Fruit fly (Drosophila melanogaster) whole organism, embryonic: ENCODE results near the gene Zwilch.

Experiments used
- ATbp ChIP-seq: fragments of 200-800 bp; sonication (Bioruptor generic); optimal IDR thresholded peaks from 2 replicates; lab custom pipeline; 2017; ENCODE audit warnings: missing biosample characterization, mild to moderate bottlenecking, missing genetic modification characterization, missing genetic modification reagents
- Atf3 ChIP-seq: fragments of 200-800 bp; sonication (Bioruptor generic); optimal IDR thresholded peaks from 3 replicates; lab custom pipeline; 2016; ENCODE audit warnings: missing biosample characterization, missing genetic modification characterization
- CG10147 ChIP-seq: fragments of 200-800 bp; sonication (Bioruptor generic); optimal IDR thresholded peaks from 2 replicates; lab custom pipeline; 2019; ENCODE audit warnings: missing biosample characterization, mild to moderate bottlenecking, missing genetic modification characterization, moderate library complexity
- CG12769 ChIP-seq: fragments of 200-800 bp; sonication (Bioruptor generic); optimal IDR thresholded peaks from 2 replicates; lab custom pipeline; 2019; ENCODE audit warnings: missing biosample characterization, mild to moderate bottlenecking, missing genetic modification characterization, moderate library complexity
- CG13296 ChIP-seq: fragments of 200-800 bp; sonication (Bioruptor generic); optimal IDR thresholded peaks from 3 replicates; lab custom pipeline; 2018; ENCODE audit warnings: missing biosample characterization, mild to moderate bottlenecking, missing genetic modification characterization
- CG14710 ChIP-seq: fragments of 200-800 bp; sonication (Bioruptor generic); optimal IDR thresholded peaks from 3 replicates; lab custom pipeline; 2019; ENCODE audit warnings: missing biosample characterization, mild to moderate bottlenecking, missing genetic modification characterization, moderate library complexity
- CG15073 ChIP-seq: fragments of 200-800 bp; sonication (Bioruptor generic); optimal IDR thresholded peaks from 2 replicates; lab custom pipeline; 2016; ENCODE audit warnings: missing biosample characterization, missing genetic modification characterization
- CG15601 ChIP-seq: fragments of 200-800 bp; sonication (Bioruptor generic); optimal IDR thresholded peaks from 3 replicates; lab custom pipeline; 2019; ENCODE audit warnings: missing biosample characterization, mild to moderate bottlenecking, missing genetic modification characterization, moderate library complexity
- CG1602 ChIP-seq: fragments of 200-800 bp; sonication (Bioruptor generic); optimal IDR thresholded peaks from 3 replicates; lab custom pipeline; 2016; ENCODE audit warnings: missing biosample characterization, missing genetic modification characterization
- CG17568 ChIP-seq: fragments of 200-800 bp; sonication (Bioruptor generic); optimal IDR thresholded peaks from 2 replicates; lab custom pipeline; 2018; ENCODE audit warnings: missing biosample characterization, mild to moderate bottlenecking, missing genetic modification characterization, moderate library complexity
- CG17612 ChIP-seq: fragments of 200-800 bp; sonication (Bioruptor generic); IDR thresholded peaks from 2 replicates; pipeline ENCODE4 v1.3.6; 2022; ENCODE audit warnings: missing biosample characterization, missing genetic modification characterization
- CG18011 ChIP-seq: fragments of 200-800 bp; sonication (Bioruptor generic); optimal IDR thresholded peaks from 2 replicates; lab custom pipeline; 2017; ENCODE audit warnings: missing biosample characterization, missing genetic modification characterization, mild to moderate bottlenecking, moderate library complexity, missing genotype
- CG1832 ChIP-seq: fragments of 200-800 bp; sonication (Bioruptor generic); optimal IDR thresholded peaks from 2 replicates; lab custom pipeline; 2017; ENCODE audit warnings: missing biosample characterization, mild to moderate bottlenecking, missing genetic modification characterization, inconsistent platforms
- CG32767 ChIP-seq: fragments of 200-800 bp; sonication (Bioruptor generic); IDR thresholded peaks from 2 replicates; pipeline ENCODE4 v1.3.6; 2022; ENCODE audit warnings: missing biosample characterization, missing genetic modification characterization
- CG6791 ChIP-seq: fragments of 200-800 bp; sonication (Bioruptor generic); IDR thresholded peaks from 3 replicates; pipeline ENCODE4 v1.3.6; 2022; ENCODE audit warnings: missing biosample characterization, missing genetic modification characterization; ENCODE audit not compliant: partially characterized antibody
- Eip74EF ChIP-seq, 2 experiments: fragments of 200-800 bp in 1 of 2; fragments of >200 bp in 1 of 2; sonication (Bioruptor generic) in 1 of 2; optimal IDR thresholded peaks; 2 replicates each; lab custom pipeline; 2017 to 2019; ENCODE audit warnings: missing biosample characterization in 2 of 2, missing genetic modification characterization in 2 of 2, mild to moderate bottlenecking in 1 of 2, moderate library complexity in 1 of 2
- Hey ChIP-seq: fragments of 200-800 bp; sonication (Bioruptor generic); optimal IDR thresholded peaks from 3 replicates; lab custom pipeline; 2018; ENCODE audit warnings: missing biosample characterization, mild to moderate bottlenecking, missing genetic modification characterization
- Nf-YC ChIP-seq: fragments of 200-800 bp; optimal IDR thresholded peaks from 3 replicates; lab custom pipeline; 2019; ENCODE audit warnings: missing biosample characterization, mild to moderate bottlenecking, missing genetic modification characterization, moderate library complexity
- Pdp1 ChIP-seq, 2 experiments: fragments of 200-800 bp; sonication (Bioruptor generic); optimal IDR thresholded peaks; 3 replicates each; lab custom pipeline; 2016; ENCODE audit warnings: missing biosample characterization in 2 of 2, missing genetic modification characterization in 2 of 2, mild to moderate bottlenecking in 1 of 2, moderate library complexity in 1 of 2
- Rx ChIP-seq: fragments of 200-800 bp; sonication (Bioruptor generic); IDR thresholded peaks from 2 replicates; pipeline ENCODE4 v1.3.6; 2022; ENCODE audit warnings: missing biosample characterization, missing genetic modification characterization
- Stat92E ChIP-seq, 3 experiments: fragments of >200 bp in 2 of 3; fragments of 200-800 bp in 1 of 3; sonication (Bioruptor generic) in 1 of 3; optimal IDR thresholded peaks; 2 replicates each; lab custom pipeline; 2017 to 2019; ENCODE audit warnings: missing biosample characterization in 3 of 3, missing genetic modification characterization in 3 of 3, mild to moderate bottlenecking in 1 of 3, moderate library complexity in 1 of 3
- TFAM ChIP-seq: fragments of 200-800 bp; sonication (Bioruptor generic); optimal IDR thresholded peaks from 2 replicates; lab custom pipeline; 2017; ENCODE audit warnings: missing biosample characterization, missing genetic modification characterization, inconsistent platforms
- Xrp1 ChIP-seq: fragments of 200-800 bp; sonication (Bioruptor generic); IDR thresholded peaks from 2 replicates; pipeline ENCODE4 v1.3.6; 2022; ENCODE audit warnings: missing biosample characterization, missing genetic modification characterization
- abd-A ChIP-seq: fragments of 200-800 bp; sonication (Bioruptor generic); optimal IDR thresholded peaks from 3 replicates; lab custom pipeline; 2019; ENCODE audit warnings: missing biosample characterization, mild to moderate bottlenecking, missing genetic modification characterization, moderate library complexity
- br ChIP-seq: fragments of >200 bp; optimal IDR thresholded peaks from 2 replicates; lab custom pipeline; 2017
- cwo ChIP-seq: fragments of 200-800 bp; sonication (Bioruptor generic); optimal IDR thresholded peaks from 3 replicates; lab custom pipeline; 2017; ENCODE audit warnings: missing biosample characterization, missing genetic modification characterization, mild to moderate bottlenecking, moderate library complexity, missing genetic modification reagents
- gsb-n ChIP-seq: fragments of 200-800 bp; sonication (Bioruptor generic); optimal IDR thresholded peaks from 3 replicates; lab custom pipeline; 2018; ENCODE audit warnings: missing biosample characterization, mild to moderate bottlenecking, missing genetic modification characterization
- ham ChIP-seq: fragments of 200-800 bp; sonication (Bioruptor generic); IDR thresholded peaks from 2 replicates; pipeline ENCODE4 v1.3.6; 2022; ENCODE audit warnings: missing biosample characterization, missing genetic modification characterization
- kah ChIP-seq: fragments of 200-800 bp; sonication (Bioruptor generic); optimal IDR thresholded peaks from 2 replicates; lab custom pipeline; 2018; ENCODE audit warnings: missing biosample characterization, mild to moderate bottlenecking, missing genetic modification characterization
- kay ChIP-seq: fragments of 200-800 bp; sonication (Bioruptor generic); optimal IDR thresholded peaks from 2 replicates; lab custom pipeline; 2016; ENCODE audit warnings: missing biosample characterization, missing genetic modification characterization
- lab ChIP-seq: fragments of 200-800 bp; sonication (Bioruptor generic); optimal IDR thresholded peaks from 3 replicates; lab custom pipeline; 2017; ENCODE audit warnings: missing biosample characterization, missing genetic modification characterization, mild to moderate bottlenecking, moderate library complexity, missing genetic modification reagents
- nerfin-1 ChIP-seq: fragments of 200-800 bp; sonication (Bioruptor generic); optimal IDR thresholded peaks from 3 replicates; lab custom pipeline; 2019; ENCODE audit warnings: missing biosample characterization, mild to moderate bottlenecking, missing genetic modification characterization, moderate library complexity
- pho ChIP-seq: fragments of 200-800 bp; sonication (Bioruptor generic); optimal IDR thresholded peaks from 2 replicates; lab custom pipeline; 2016; ENCODE audit warnings: missing biosample characterization, missing genetic modification characterization
- prd ChIP-seq, 3 experiments: fragments of >200 bp in 2 of 3; fragments of 200-800 bp in 1 of 3; sonication (Bioruptor generic) in 1 of 3; optimal IDR thresholded peaks in 2 of 3; IDR thresholded peaks in 1 of 3; 2 replicates in 2 of 3; 3 replicates in 1 of 3; pipeline versions ENCODE4 v1.3.6 to Lab custom; 2017 to 2022; ENCODE audit warnings: missing biosample characterization in 1 of 3, missing genetic modification characterization in 1 of 3
- sens-2 ChIP-seq: fragments of 200-800 bp; sonication (Bioruptor generic); IDR thresholded peaks from 2 replicates; pipeline ENCODE4 v1.3.6; 2022; ENCODE audit warnings: missing biosample characterization, missing genetic modification characterization
- shn ChIP-seq: fragments of 200-800 bp; sonication (Bioruptor generic); optimal IDR thresholded peaks from 3 replicates; lab custom pipeline; 2016; ENCODE audit warnings: missing biosample characterization, missing genetic modification characterization
- slp2 ChIP-seq: fragments of 200-800 bp; sonication (Bioruptor generic); optimal IDR thresholded peaks from 2 replicates; lab custom pipeline; 2016; ENCODE audit warnings: missing biosample characterization, missing genetic modification characterization
- ssp ChIP-seq: fragments of 200-800 bp; sonication (Bioruptor generic); IDR thresholded peaks from 2 replicates; pipeline ENCODE4 v1.3.6; 2022; ENCODE audit warnings: missing biosample characterization, missing genetic modification characterization
- stc ChIP-seq: fragments of 200-800 bp; sonication (Bioruptor generic); IDR thresholded peaks from 2 replicates; pipeline ENCODE4 v1.3.6; 2022; ENCODE audit warnings: missing biosample characterization, missing genetic modification characterization
- tgo ChIP-seq: fragments of 200-800 bp; sonication (Bioruptor generic); IDR thresholded peaks from 3 replicates; pipeline ENCODE4 v1.3.6; 2022; ENCODE audit warnings: missing biosample characterization, missing genetic modification characterization
- tio ChIP-seq: fragments of 200-800 bp; sonication (Bioruptor generic); optimal IDR thresholded peaks from 2 replicates; lab custom pipeline; 2017; ENCODE audit warnings: missing biosample characterization, missing genetic modification characterization, inconsistent platforms
- tll ChIP-seq, 2 experiments: fragments of 200-800 bp in 1 of 2; fragments of >200 bp in 1 of 2; sonication (Bioruptor generic) in 1 of 2; optimal IDR thresholded peaks; 2 replicates each; lab custom pipeline; 2017 to 2019; ENCODE audit warnings: missing biosample characterization in 2 of 2, missing genetic modification characterization in 2 of 2, mild to moderate bottlenecking in 1 of 2, moderate library complexity in 1 of 2
- ttk ChIP-seq: fragments of 200-800 bp; sonication (Bioruptor generic); IDR thresholded peaks from 2 replicates; pipeline ENCODE4 v2.1.2; 2022; ENCODE audit warnings: missing biosample characterization, missing genetic modification characterization
- wdn ChIP-seq: fragments of 200-800 bp; sonication (Bioruptor generic); IDR thresholded peaks from 2 replicates; pipeline ENCODE4 v1.3.6; 2022; ENCODE audit warnings: missing biosample characterization, missing genetic modification characterization

Gene Zwilch

DNA sequence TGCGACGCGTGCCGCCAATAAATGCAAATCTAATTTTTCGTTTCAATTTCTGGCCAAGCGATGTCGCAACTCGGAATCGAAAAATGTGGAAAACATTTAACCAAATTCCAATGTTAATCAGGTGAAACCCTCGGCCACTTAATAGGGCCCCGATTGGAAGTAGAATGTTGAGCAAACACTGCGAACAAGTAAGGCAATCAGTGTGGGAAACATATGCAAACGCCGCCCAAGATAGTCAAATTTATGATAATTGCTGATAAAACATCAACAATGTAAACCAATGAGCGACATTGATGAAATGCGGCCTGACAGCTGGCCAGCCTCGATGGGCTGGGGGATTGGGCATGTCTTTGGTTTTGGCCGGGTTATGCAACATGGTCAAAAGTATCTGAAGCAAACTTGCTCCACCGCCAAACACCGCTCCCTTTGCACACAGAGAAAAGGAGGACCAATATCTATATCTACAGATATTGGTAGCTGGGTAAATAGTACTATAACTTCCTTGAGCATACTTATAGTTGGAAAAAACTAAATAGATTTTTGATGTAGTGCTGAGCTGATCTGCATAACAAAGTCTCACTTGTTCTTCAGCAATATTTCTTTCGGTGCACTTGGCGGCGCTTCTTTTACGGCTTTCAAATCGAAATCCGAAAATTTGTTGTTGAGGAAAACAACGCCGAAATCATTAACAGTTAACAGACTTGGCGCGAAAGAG lies 34.3 kb upstream of the Zwilch start (continued):
- TF ChIP-seq slp2 (GFP tag; lab: Kevin White, UChicago) = peak; percentile 44
- peak in 1 of 2 experiments; percentile 80 for TF ChIP-seq Eip74EF (GFP tag; optimal IDR thresholded peaks at IDR 0.05; lab: Kevin White, UChicago)
- no peak for TF ChIP-seq Hey (tag; lab: Kevin White, UChicago)
- peak; percentile 56 to 82 for TF ChIP-seq Pdp1 (GFP tag; optimal IDR thresholded peaks at IDR 0.05; lab: Kevin White, UChicago)
- TF ChIP-seq CG14710 (tag; lab: Kevin White, UChicago) = peak; percentile 74
- TF ChIP-seq kay (GFP tag; lab: Kevin White, UChicago) = peak; percentile 34
- TF ChIP-seq shn (GFP tag; lab: Kevin White, UChicago) = no peak
- no peak for TF ChIP-seq CG12769 (tag; lab: Kevin White, UChicago)
- TF ChIP-seq sens-2 (GFP tag; lab: Robert Waterston, UW) = peak; percentile 66
- no peak for TF ChIP-seq pho (GFP tag; lab: Kevin White, UChicago)
- TF ChIP-seq tll (GFP tag; optimal IDR thresholded peaks at IDR 0.05; lab: Kevin White, UChicago) = no peak
- TF ChIP-seq lab (GFP tag; lab: Kevin White, UChicago) = peak; percentile 62
- no peak for TF ChIP-seq CG15073 (GFP tag; lab: Kevin White, UChicago)
- peak; percentile 81 for TF ChIP-seq Rx
- TF ChIP-seq Nf-YC (tag; lab: Kevin White, UChicago) = peak; percentile 57
- TF ChIP-seq prd (optimal IDR thresholded peaks at IDR 0.05; lab: Kevin White, UChicago) = no peak
- TF ChIP-seq prd (GFP tag; IDR thresholded peaks at IDR 0.05; lab: Robert Waterston, UW) = peak; percentile 79
- TF ChIP-seq abd-A (tag; lab: Kevin White, UChicago) = peak; percentile 79
- TF ChIP-seq stc (GFP tag; lab: Robert Waterston, UW) = peak; percentile 82
- TF ChIP-seq CG15601 = peak; percentile 76
- no peak for TF ChIP-seq TFAM (GFP tag; lab: Kevin White, UChicago)
- no peak for TF ChIP-seq ham (GFP tag; lab: Robert Waterston, UW)
- peak; percentile 24 for TF ChIP-seq CG17568 (GFP tag; lab: Kevin White, UChicago)
- TF ChIP-seq CG10147 (GFP tag; lab: Kevin White, UChicago) = peak; percentile 35
- peak; percentile 80 for TF ChIP-seq CG13296
- peak; percentile 57 for TF ChIP-seq CG1602 (GFP tag; lab: Kevin White, UChicago)
- peak; percentile 65 for TF ChIP-seq ATbp (GFP tag; lab: Kevin White, UChicago)
- TF ChIP-seq CG1832 = no peak
- no peak for TF ChIP-seq CG18011 (GFP tag; lab: Kevin White, UChicago)
- TF ChIP-seq Xrp1 (GFP tag; lab: Robert Waterston, UW) = peak; percentile 78; the same call in 1 of the 2 replicates
- peak; percentile 38 for TF ChIP-seq cwo (GFP tag; lab: Kevin White, UChicago)
- peak; percentile 83 for TF ChIP-seq nerfin-1 (tag; lab: Kevin White, UChicago)
- peak; percentile 49 for TF ChIP-seq gsb-n (tag; lab: Kevin White, UChicago)
- peak; percentile 17 for TF ChIP-seq tio (GFP tag; lab: Kevin White, UChicago)
- TF ChIP-seq Atf3 (GFP tag; lab: Kevin White, UChicago) = peak; percentile 55
- peak; percentile 76 for TF ChIP-seq ttk (GFP tag; lab: Robert Waterston, UW)
- no peak for TF ChIP-seq br (lab: Kevin White, UChicago)
- no peak for TF ChIP-seq CG17612
- TF ChIP-seq kah (GFP tag; lab: Kevin White, UChicago) = peak; percentile 66
- no peak for TF ChIP-seq CG6791 (GFP tag; lab: Robert Waterston, UW)
- TF ChIP-seq CG32767 (GFP tag; lab: Robert Waterston, UW) = 0 out of 2 replicates have a peak, but pooled peaks have one; percentile 50
- no peak for TF ChIP-seq wdn (GFP tag; lab: Robert Waterston, UW)
- peak; percentile 70 for TF ChIP-seq ssp (GFP tag; lab: Robert Waterston, UW)
- TF ChIP-seq tgo (GFP tag; lab: Robert Waterston, UW) = peak; percentile 81
- TF ChIP-seq Stat92E (GFP tag; optimal IDR thresholded peaks at IDR 0.05; lab: Kevin White, UChicago) = no peak
